Worm (Caenorhabditis elegans) whole organism, L3 larva: ENCODE data around the gene clec-130.

Source experiments
- R02D3.7 ChIP-seq: fragments of 150-350 bp; optimal IDR thresholded peaks from 2 replicates; lab custom pipeline; 2014; ENCODE audit warnings: missing biosample characterization, missing genetic modification characterization
- ZK546.5 ChIP-seq: sonication (generic microtip); optimal IDR thresholded peaks from 2 replicates; lab custom pipeline; 2017; ENCODE audit warnings: missing biosample characterization, missing genetic modification characterization
- aly-2 ChIP-seq: fragments of 150-350 bp; optimal IDR thresholded peaks from 2 replicates; lab custom pipeline; 2014; ENCODE audit warnings: missing biosample characterization, missing genetic modification characterization
- ama-1 ChIP-seq: fragments of 150-350 bp; optimal IDR thresholded peaks from 2 replicates; lab custom pipeline; 2018
- ceh-16 ChIP-seq: sonication (generic microtip); optimal IDR thresholded peaks from 2 replicates; lab custom pipeline; 2017; ENCODE audit warnings: missing biosample characterization, missing genetic modification characterization
- ceh-28 ChIP-seq: fragments of 150-350 bp; optimal IDR thresholded peaks from 2 replicates; lab custom pipeline; 2014; ENCODE audit warnings: missing biosample characterization, missing genetic modification reagents, missing genetic modification characterization
- ceh-82 ChIP-seq: fragments of 150-350 bp; optimal IDR thresholded peaks from 2 replicates; lab custom pipeline; 2014; ENCODE audit warnings: missing biosample characterization, missing genetic modification characterization
- ceh-9 ChIP-seq: sonication (generic microtip); optimal IDR thresholded peaks from 2 replicates; lab custom pipeline; 2018; ENCODE audit warnings: missing biosample characterization, missing genetic modification characterization
- daf-12 ChIP-seq: fragments of 150-350 bp; optimal IDR thresholded peaks from 2 replicates; lab custom pipeline; 2014; ENCODE audit warnings: missing biosample characterization, missing genetic modification reagents, missing genetic modification characterization
- egl-27 ChIP-seq: sonication (generic microtip); optimal IDR thresholded peaks from 4 replicates; lab custom pipeline; 2017; ENCODE audit warnings: missing biosample characterization, missing genetic modification reagents, missing genetic modification characterization
- elt-1 ChIP-seq: fragments of 150-350 bp; optimal IDR thresholded peaks from 2 replicates; lab custom pipeline; 2014; ENCODE audit warnings: missing biosample characterization, missing genetic modification characterization
- elt-3 ChIP-seq, 3 experiments: fragments of 150-350 bp in 1 of 3; sonication (generic microtip) in 2 of 3; optimal IDR thresholded peaks; 2 replicates in 2 of 3; 4 replicates in 1 of 3; lab custom pipeline; 2014 to 2017; ENCODE audit warnings: missing biosample characterization in 3 of 3, missing genetic modification characterization in 3 of 3
- eor-1 ChIP-seq, 2 experiments: fragments of 150-350 bp; optimal IDR thresholded peaks; 2 replicates each; lab custom pipeline; 2014 to 2018; ENCODE audit warnings: missing biosample characterization in 2 of 2, missing genetic modification characterization in 2 of 2
- fkh-10 ChIP-seq: sonication (generic microtip); optimal IDR thresholded peaks from 2 replicates; lab custom pipeline; 2017; ENCODE audit warnings: missing biosample characterization, missing genetic modification reagents, missing genetic modification characterization
- fkh-2 ChIP-seq: fragments of 150-350 bp; optimal IDR thresholded peaks from 2 replicates; lab custom pipeline; 2014; ENCODE audit warnings: missing biosample characterization, missing genetic modification reagents, missing genetic modification characterization
- hmg-11 ChIP-seq: sonication (generic microtip); optimal IDR thresholded peaks from 2 replicates; lab custom pipeline; 2016; ENCODE audit warnings: missing genetic modification characterization, missing compliant biosample characterization
- jun-1 ChIP-seq: fragments of 150-350 bp; optimal IDR thresholded peaks from 2 replicates; lab custom pipeline; 2014; ENCODE audit warnings: missing biosample characterization, missing genetic modification reagents, missing genetic modification characterization
- lin-15B ChIP-seq: fragments of 150-350 bp; optimal IDR thresholded peaks from 2 replicates; lab custom pipeline; 2014; ENCODE audit warnings: missing biosample characterization, missing genetic modification characterization
- lin-39 ChIP-seq: fragments of 150-350 bp; optimal IDR thresholded peaks from 2 replicates; lab custom pipeline; 2018; ENCODE audit warnings: missing biosample characterization, missing genetic modification reagents, missing genetic modification characterization
- lsy-12 ChIP-seq: sonication (generic microtip); optimal IDR thresholded peaks from 2 replicates; lab custom pipeline; 2016; ENCODE audit warnings: mild to moderate bottlenecking, missing genetic modification characterization, missing compliant biosample characterization
- mml-1 ChIP-seq: fragments of 150-350 bp; sonication (generic microtip); optimal IDR thresholded peaks from 3 replicates; lab custom pipeline; 2014; ENCODE audit warnings: missing biosample characterization, missing genetic modification characterization
- nhr-12 ChIP-seq: fragments of 150-350 bp; optimal IDR thresholded peaks from 2 replicates; lab custom pipeline; 2014; ENCODE audit warnings: missing biosample characterization, missing genetic modification characterization
- nhr-23 ChIP-seq: fragments of 150-350 bp; optimal IDR thresholded peaks from 2 replicates; lab custom pipeline; 2014; ENCODE audit warnings: missing biosample characterization, missing genetic modification reagents, missing genetic modification characterization
- nhr-237 ChIP-seq: fragments of 150-350 bp; optimal IDR thresholded peaks from 2 replicates; lab custom pipeline; 2014; ENCODE audit warnings: missing biosample characterization, missing genetic modification characterization
- nhr-25 ChIP-seq: sonication (generic microtip); optimal IDR thresholded peaks from 2 replicates; lab custom pipeline; 2017; ENCODE audit warnings: missing biosample characterization, missing genetic modification characterization
- nhr-28 ChIP-seq: fragments of 150-350 bp; optimal IDR thresholded peaks from 2 replicates; lab custom pipeline; 2014; ENCODE audit warnings: missing biosample characterization, missing genetic modification characterization
- nhr-43 ChIP-seq: sonication (generic microtip); optimal IDR thresholded peaks from 2 replicates; lab custom pipeline; 2016; ENCODE audit warnings: mild to moderate bottlenecking, missing genetic modification characterization, missing compliant biosample characterization; ENCODE audit not compliant: poor library complexity, severe bottlenecking
- nhr-67 ChIP-seq: fragments of 150-350 bp; optimal IDR thresholded peaks from 2 replicates; lab custom pipeline; 2014; ENCODE audit warnings: missing biosample characterization, missing genetic modification characterization
- nhr-77 ChIP-seq: fragments of 150-350 bp; optimal IDR thresholded peaks from 2 replicates; lab custom pipeline; 2014; ENCODE audit warnings: missing biosample characterization, missing genetic modification characterization
- pha-4 ChIP-seq: fragments of 150-350 bp; optimal IDR thresholded peaks from 2 replicates; lab custom pipeline; 2014; ENCODE audit warnings: missing biosample characterization, missing genetic modification reagents, missing genetic modification characterization
- pqm-1 ChIP-seq: fragments of 150-350 bp; optimal IDR thresholded peaks from 2 replicates; lab custom pipeline; 2017; ENCODE audit warnings: missing biosample characterization, missing genetic modification characterization, inconsistent platforms
- sea-2 ChIP-seq: fragments of 150-350 bp; sonication (generic microtip); optimal IDR thresholded peaks from 4 replicates; lab custom pipeline; 2014; ENCODE audit warnings: missing biosample characterization, missing genetic modification reagents, missing genetic modification characterization
- skn-1 ChIP-seq: fragments of 150-350 bp; optimal IDR thresholded peaks from 2 replicates; lab custom pipeline; 2014; ENCODE audit warnings: missing biosample characterization, missing genetic modification characterization
- snpc-4 ChIP-seq: fragments of 150-350 bp; optimal IDR thresholded peaks from 2 replicates; lab custom pipeline; 2014; ENCODE audit warnings: missing biosample characterization, missing genetic modification characterization
- tbx-2 ChIP-seq: sonication (generic microtip); optimal IDR thresholded peaks from 2 replicates; lab custom pipeline; 2016; ENCODE audit warnings: mild to moderate bottlenecking, missing genetic modification characterization, missing compliant biosample characterization
- unc-39 ChIP-seq: sonication (generic microtip); optimal IDR thresholded peaks from 4 replicates; lab custom pipeline; 2017; ENCODE audit warnings: missing biosample characterization, missing genetic modification characterization
- unc-62 ChIP-seq: fragments of 150-350 bp; sonication (generic microtip); optimal IDR thresholded peaks from 4 replicates; lab custom pipeline; 2014; ENCODE audit warnings: missing biosample characterization, missing genetic modification reagents, missing genetic modification characterization
- zag-1 ChIP-seq: fragments of 150-350 bp; optimal IDR thresholded peaks from 2 replicates; lab custom pipeline; 2014; ENCODE audit warnings: missing biosample characterization, missing genetic modification characterization
- ztf-11 ChIP-seq: fragments of 150-350 bp; optimal IDR thresholded peaks from 2 replicates; lab custom pipeline; 2014; ENCODE audit warnings: missing biosample characterization, missing genetic modification characterization

clec-130 gene

ce11 chrII:3576742-3577141 lies 3.4 kb downstream of the clec-130 start, which contains the start of gene clec-132:
clec-132 (plus strand) TSS chrII:3577042.
- no peak for TF ChIP-seq unc-39 (tag; lab: Kevin White, UChicago)

- no peak for TF ChIP-seq ceh-9
- no peak for TF ChIP-seq nhr-12 (tag; lab: Kevin White, UChicago)
- no peak for TF ChIP-seq ceh-82 (tag; lab: Kevin White, UChicago)
- TF ChIP-seq sea-2 (GFP tag; lab: Kevin White, UChicago), result no peak
- no peak for TF ChIP-seq lsy-12 (tag; lab: Kevin White, UChicago)
- TF ChIP-seq elt-1 (tag; lab: Kevin White, UChicago), result no peak
- TF ChIP-seq mml-1 (tag; lab: Kevin White, UChicago), result no peak
- no peak for TF ChIP-seq fkh-10 (GFP tag; lab: Kevin White, UChicago)
- TF ChIP-seq lin-39, result no peak
- TF ChIP-seq nhr-23 (tag; lab: Kevin White, UChicago), result no peak
- TF ChIP-seq snpc-4, result no peak
- TF ChIP-seq nhr-67 (tag; lab: Kevin White, UChicago), result no peak
- no peak for TF ChIP-seq zag-1 (tag; lab: Kevin White, UChicago)
- TF ChIP-seq pha-4, result no peak
- TF ChIP-seq ceh-28 (tag; lab: Kevin White, UChicago), result no peak
- no peak for TF ChIP-seq ztf-11
- no peak for TF ChIP-seq ama-1 (lab: Kevin White, UChicago)
- no peak for TF ChIP-seq nhr-237
- no peak for TF ChIP-seq pqm-1 (tag; lab: Kevin White, UChicago)
- no peak for TF ChIP-seq nhr-77 (tag; lab: Kevin White, UChicago)
Observed at ce11 chrII:3578121-3578520, 4.8 kb downstream of the clec-130 start, which contains the start of gene clec-133. clec-133 (plus strand) TSS chrII:3578421.

- TF ChIP-seq nhr-237, result no peak
- no peak for TF ChIP-seq nhr-12 (tag; lab: Kevin White, UChicago)
- no peak for TF ChIP-seq nhr-67 (tag; lab: Kevin White, UChicago)
- no peak for TF ChIP-seq ceh-16 (tag; lab: Kevin White, UChicago)
- no peak for TF ChIP-seq skn-1 (tag; lab: Kevin White, UChicago)
- no peak for TF ChIP-seq ceh-9
- TF ChIP-seq nhr-77 (tag; lab: Kevin White, UChicago), result no peak
- TF ChIP-seq fkh-2 (tag; lab: Kevin White, UChicago), result no peak
- TF ChIP-seq nhr-43, result no peak
- TF ChIP-seq, all 47 proteins: peak for 0
Observed at ce11 chrII:3579767-3580166, 6.4 kb downstream of the clec-130 start, which contains the start of gene clec-134. clec-134 (plus strand) TSS chrII:3580067.

- TF ChIP-seq ztf-11 (no peak), nhr-43 (no peak), nhr-25 (tag; lab: Kevin White, UChicago) (no peak), daf-12 (tag; lab: Kevin White, UChicago) (no peak), unc-62 (GFP tag; lab: Kevin White, UChicago) (no peak), ama-1 (lab: Kevin White, UChicago) (no peak), ceh-82 (tag; lab: Kevin White, UChicago) (no peak), R02D3.7 (tag; lab: Kevin White, UChicago) (no peak), ceh-9 (no peak), lin-15B (no peak), hmg-11 (tag; lab: Kevin White, UChicago) (no peak), snpc-4 (no peak), egl-27 (tag; lab: Kevin White, UChicago) (no peak)
Observed at ce11 chrII:3581752-3582151, 8.4 kb downstream of the clec-130 start, which contains the start of gene srh-59. srh-59 (plus strand) TSS chrII:3582052.

DNA sequence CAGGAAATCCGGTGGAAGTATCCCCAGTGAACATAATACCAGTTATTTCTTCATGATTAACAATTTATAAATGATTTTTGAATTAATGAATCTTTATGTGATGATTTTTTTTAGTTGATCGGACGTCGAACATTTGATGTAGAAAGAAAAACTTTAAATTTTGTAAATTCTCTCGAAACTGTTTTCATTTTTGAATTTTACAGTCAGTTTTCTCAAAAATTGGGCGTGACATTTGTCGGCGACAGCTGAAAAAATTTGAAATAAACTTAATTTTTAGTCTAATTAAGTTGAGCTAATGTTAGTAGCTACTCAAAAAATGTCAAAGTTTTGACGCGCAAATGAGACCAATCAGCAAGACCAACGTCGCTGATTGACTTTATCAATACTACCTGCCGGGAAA lies 10.0 kb downstream of the clec-130 start, which contains the start of gene srh-60:
Gene srh-60 (plus strand): TSS at position 301 of the 400 bp plus-strand sequence.
- TF ChIP-seq ZK546.5 (tag; lab: Kevin White, UChicago), result no peak
- TF ChIP-seq nhr-67 (tag; lab: Kevin White, UChicago), result no peak
- TF ChIP-seq nhr-28, result no peak
- TF ChIP-seq unc-62 (GFP tag; lab: Kevin White, UChicago), result no peak
- TF ChIP-seq skn-1 (tag; lab: Kevin White, UChicago), result no peak
- no peak for TF ChIP-seq ceh-9
- no peak for TF ChIP-seq mml-1 (tag; lab: Kevin White, UChicago)
- no peak for TF ChIP-seq jun-1 (tag; lab: Kevin White, UChicago)
- TF ChIP-seq unc-39 (tag; lab: Kevin White, UChicago), result no peak
- TF ChIP-seq aly-2 (tag; lab: Kevin White, UChicago), result no peak
- TF ChIP-seq nhr-77 (tag; lab: Kevin White, UChicago), result no peak
- no peak for TF ChIP-seq eor-1 (tag; optimal IDR thresholded peaks at IDR 0.05; lab: Kevin White, UChicago)
- TF ChIP-seq elt-3 (tag; optimal IDR thresholded peaks at IDR 0.05; lab: Kevin White, UChicago), result no peak
- TF ChIP-seq nhr-12 (tag; lab: Kevin White, UChicago), result no peak
- TF ChIP-seq ztf-11, result no peak
- no peak for TF ChIP-seq egl-27 (tag; lab: Kevin White, UChicago)
- TF ChIP-seq tbx-2, result no peak
- TF ChIP-seq ceh-16 (tag; lab: Kevin White, UChicago), result no peak
- no peak for TF ChIP-seq ceh-28 (tag; lab: Kevin White, UChicago)
